Worm (Caenorhabditis elegans): ENCODE measurements around the gene gob-1.

Gene gob-1

ce11 chrX:15491110-15491509 is 2.3 kb upstream of the gob-1 start:
- TF ChIP-seq lin-39 (tag; optimal IDR thresholded peaks at IDR 0.05) (no peak), nhr-12 (tag; optimal IDR thresholded peaks at IDR 0.05) (no peak), snpc-4 (tag; optimal IDR thresholded peaks at IDR 0.05) (no peak), skn-1 (tag; optimal IDR thresholded peaks at IDR 0.05) (no peak), egl-27 (tag; optimal IDR thresholded peaks at IDR 0.05) (no peak), ama-1 (optimal IDR thresholded peaks at IDR 0.05) (no peak), lsy-12 (tag; optimal IDR thresholded peaks at IDR 0.05) (no peak), ceh-16 (tag; optimal IDR thresholded peaks at IDR 0.05) (no peak), eor-1 (tag; optimal IDR thresholded peaks at IDR 0.05) (no peak), mml-1 (tag; optimal IDR thresholded peaks at IDR 0.05) (no peak), nhr-67 (tag; optimal IDR thresholded peaks at IDR 0.05) (no peak), ceh-82 (tag; optimal IDR thresholded peaks at IDR 0.05) (no peak), unc-62 (GFP tag; optimal IDR thresholded peaks at IDR 0.05) (no peak), ztf-4 (tag; optimal IDR thresholded peaks at IDR 0.05) (no peak), hmg-11 (tag; optimal IDR thresholded peaks at IDR 0.05) (no peak), nhr-28 (tag; optimal IDR thresholded peaks at IDR 0.05) (no peak), pha-4 (tag; optimal IDR thresholded peaks at IDR 0.05) (no peak), nhr-76 (tag; optimal IDR thresholded peaks at IDR 0.05) (no peak)

- TF ChIP-seq nhr-67 (tag; optimal IDR thresholded peaks at IDR 0.05) (no peak), lin-39 (tag; optimal IDR thresholded peaks at IDR 0.05) (peak; percentile 83), nhr-25 (tag; optimal IDR thresholded peaks at IDR 0.05) (no peak), unc-62 (GFP tag; optimal IDR thresholded peaks at IDR 0.05) (no peak), aly-2 (tag; optimal IDR thresholded peaks at IDR 0.05) (no peak), nhr-23 (tag; optimal IDR thresholded peaks at IDR 0.05) (peak; percentile 29), lin-15B (tag; optimal IDR thresholded peaks at IDR 0.05) (peak; percentile 61), fkh-10 (GFP tag; optimal IDR thresholded peaks at IDR 0.05) (peak; percentile 19), skn-1 (tag; optimal IDR thresholded peaks at IDR 0.05) (peak; percentile 52), ztf-4 (tag; optimal IDR thresholded peaks at IDR 0.05) (no peak), pqm-1 (tag; optimal IDR thresholded peaks at IDR 0.05) (peak; percentile 43), nfya-1 (tag; optimal IDR thresholded peaks at IDR 0.05; ENCODE audit: insufficient read depth) (peak; percentile 78), mdl-1 (tag; optimal IDR thresholded peaks at IDR 0.05) (peak; percentile 2), nhr-12 (tag; optimal IDR thresholded peaks at IDR 0.05) (no peak), pha-4 (tag; optimal IDR thresholded peaks at IDR 0.05) (peak; percentile 69), ztf-11 (tag; optimal IDR thresholded peaks at IDR 0.05) (no peak), snpc-4 (tag; optimal IDR thresholded peaks at IDR 0.05) (peak; percentile 84), fkh-2 (tag; optimal IDR thresholded peaks at IDR 0.05) (no peak), daf-12 (tag; optimal IDR thresholded peaks at IDR 0.05) (no peak), ZK546.5 (tag; optimal IDR thresholded peaks at IDR 0.05) (no peak), R02D3.7 (tag; optimal IDR thresholded peaks at IDR 0.05) (peak; percentile 18), jun-1 (tag; optimal IDR thresholded peaks at IDR 0.05) (peak; percentile 36), elt-1 (tag; optimal IDR thresholded peaks at IDR 0.05) (peak; percentile 3), fos-1 (tag; optimal IDR thresholded peaks at IDR 0.05) (no peak), ceh-28 (tag; optimal IDR thresholded peaks at IDR 0.05) (peak; percentile 34), ceh-16 (tag; optimal IDR thresholded peaks at IDR 0.05) (no peak), nhr-237 (tag; optimal IDR thresholded peaks at IDR 0.05) (no peak), nhr-43 (tag; optimal IDR thresholded peaks at IDR 0.05; ENCODE audit: poor library complexity, severe bottlenecking) (peak; percentile 63), egl-5 (tag; optimal IDR thresholded peaks at IDR 0.05) (peak; percentile 74), tbx-2 (tag; optimal IDR thresholded peaks at IDR 0.05) (peak; percentile 68), hmg-11 (tag; optimal IDR thresholded peaks at IDR 0.05) (peak; percentile 85), elt-2 (tag; optimal IDR thresholded peaks at IDR 0.05) (peak; percentile 66), ceh-82 (tag; optimal IDR thresholded peaks at IDR 0.05) (peak; percentile 68), zag-1 (tag; optimal IDR thresholded peaks at IDR 0.05) (no peak), eor-1 (tag; optimal IDR thresholded peaks at IDR 0.05) (no peak), ama-1 (optimal IDR thresholded peaks at IDR 0.05) (peak; percentile 67), nhr-77 (tag; optimal IDR thresholded peaks at IDR 0.05) (peak; percentile 35), elt-3 (tag; optimal IDR thresholded peaks at IDR 0.05) (no peak), ceh-9 (tag; optimal IDR thresholded peaks at IDR 0.05) (no peak)
Observed at ce11 chrX:15492759-15493158, 643 bp upstream of the gob-1 start.
